Worm (Caenorhabditis elegans): ENCODE measurements around the gene T25B9.6.

DNA sequence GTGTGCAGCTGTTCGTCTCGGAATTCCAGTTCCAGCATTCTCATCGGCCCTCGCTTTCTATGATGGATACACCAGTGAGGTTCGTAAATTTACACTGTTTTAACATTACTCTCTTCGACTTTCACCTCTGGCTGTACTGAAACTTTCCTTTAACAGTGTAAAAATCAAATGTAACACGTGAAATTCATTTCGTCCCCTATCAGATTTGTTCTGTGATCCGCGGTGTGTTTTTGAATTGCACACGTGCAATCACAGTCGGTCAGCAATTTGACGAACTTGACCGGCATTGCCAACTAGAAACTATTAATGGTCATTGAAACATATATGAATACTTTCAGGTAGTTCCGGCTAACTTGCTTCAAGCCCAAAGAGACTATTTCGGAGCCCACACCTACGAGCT, 19.1 kb downstream of the T25B9.6 start:
- no peak for TF ChIP-seq lir-1 (GFP tag; conservative IDR thresholded peaks at IDR 0.05)
- no peak for TF ChIP-seq lin-26 (GFP tag; IDR thresholded peaks at IDR 0.05)
